Fruit fly (Drosophila melanogaster): ENCODE results near the gene TotE.

DNA sequence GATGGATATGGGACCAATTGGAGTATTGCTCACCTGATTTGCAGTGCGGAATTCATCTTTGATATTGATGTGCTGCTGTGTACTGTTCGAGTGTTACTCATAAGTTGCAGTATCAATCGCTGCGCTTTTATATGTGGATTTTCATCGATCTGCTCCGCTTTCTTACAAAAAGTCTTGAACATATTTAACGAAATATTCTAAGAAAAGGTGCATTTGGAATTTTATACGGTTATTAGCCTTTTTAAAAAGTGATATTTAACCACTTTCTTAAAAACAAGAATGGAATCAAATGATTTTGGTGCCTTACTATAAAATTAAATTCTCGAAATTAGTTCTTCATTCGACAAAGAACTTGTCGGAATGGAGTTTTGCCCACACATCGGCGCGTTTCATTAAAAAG is at the start of gene TotE:
- TF ChIP-seq crol (GFP tag; IDR thresholded peaks at IDR 0.05) (no peak), D (optimal IDR thresholded peaks at IDR 0.05) (no peak), D (GFP tag; optimal IDR thresholded peaks at IDR 0.05) (no peak), ci (GFP tag; IDR thresholded peaks at IDR 0.05) (no peak), CG12659 (GFP tag; optimal IDR thresholded peaks at IDR 0.05) (no peak), zen (tag; optimal IDR thresholded peaks at IDR 0.05) (no peak), Vsx1 (GFP tag; optimal IDR thresholded peaks at IDR 0.05) (no peak), pita (GFP tag; optimal IDR thresholded peaks at IDR 0.05) (no peak), Chrac-16 (GFP tag; optimal IDR thresholded peaks at IDR 0.05) (no peak), CG3838 (GFP tag; optimal IDR thresholded peaks at IDR 0.05) (no peak), Kr (GFP tag; optimal IDR thresholded peaks at IDR 0.05) (no peak), Fer2 (tag; optimal IDR thresholded peaks at IDR 0.05) (no peak), gsb (GFP tag; IDR thresholded peaks at IDR 0.05) (no peak)

Data from whole organism, embryonic.